Fruit fly (Drosophila melanogaster) whole organism, embryonic: ENCODE results near the gene Targ1.

Source experiments
- CG32532 ChIP-seq: fragments of 200-800 bp; sonication (Bioruptor generic); IDR thresholded peaks from 2 replicates; pipeline ENCODE4 v1.3.6; 2022; ENCODE audit warnings: missing biosample characterization, missing genetic modification characterization
- Rx ChIP-seq: fragments of 200-800 bp; sonication (Bioruptor generic); IDR thresholded peaks from 2 replicates; pipeline ENCODE4 v1.3.6; 2022; ENCODE audit warnings: missing biosample characterization, missing genetic modification characterization
- unpg ChIP-seq: fragments of 200-800 bp; sonication (Bioruptor generic); optimal IDR thresholded peaks from 3 replicates; lab custom pipeline; 2018; ENCODE audit warnings: missing biosample characterization, mild to moderate bottlenecking, missing genetic modification characterization, moderate library complexity

- no peak for TF ChIP-seq unpg
- TF ChIP-seq CG32532 (GFP tag; lab: Robert Waterston, UW): no peak
- TF ChIP-seq Rx (GFP tag; lab: Robert Waterston, UW): no peak
Observed at dm6 chr3L:21229764-21230163, 27.1 kb upstream of the Targ1 start.
